Worm (Caenorhabditis elegans): ENCODE results near the gene F40F12.9.

- TF ChIP-seq lin-13 (tag; optimal IDR thresholded peaks at IDR 0.05) (no peak), blmp-1 (tag; optimal IDR thresholded peaks at IDR 0.05) (no peak), snpc-4 (tag; optimal IDR thresholded peaks at IDR 0.05) (no peak), mab-5 (tag; optimal IDR thresholded peaks at IDR 0.05) (no peak), ces-1 (GFP tag; optimal IDR thresholded peaks at IDR 0.05) (no peak), unc-39 (tag; optimal IDR thresholded peaks at IDR 0.05) (no peak)
Measured at ce11 chrIII:9930406-9930805, 19.3 kb downstream of the F40F12.9 start.
